Worm (Caenorhabditis elegans): Measurements from ENCODE around the gene slc-17.4.

- TF ChIP-seq nhr-28 (tag; optimal IDR thresholded peaks at IDR 0.05) (no peak), aly-2 (tag; optimal IDR thresholded peaks at IDR 0.05) (no peak), ceh-9 (tag; optimal IDR thresholded peaks at IDR 0.05) (no peak), pha-4 (tag; optimal IDR thresholded peaks at IDR 0.05) (no peak), ceh-82 (tag; optimal IDR thresholded peaks at IDR 0.05) (no peak), ZK546.5 (tag; optimal IDR thresholded peaks at IDR 0.05) (no peak), unc-62 (GFP tag; optimal IDR thresholded peaks at IDR 0.05) (no peak), nhr-23 (tag; optimal IDR thresholded peaks at IDR 0.05) (no peak), ama-1 (optimal IDR thresholded peaks at IDR 0.05) (no peak), nhr-237 (tag; optimal IDR thresholded peaks at IDR 0.05) (no peak), ceh-28 (tag; optimal IDR thresholded peaks at IDR 0.05) (no peak), fos-1 (tag; optimal IDR thresholded peaks at IDR 0.05) (no peak), tbx-2 (tag; optimal IDR thresholded peaks at IDR 0.05) (no peak)
Observed at ce11 chrIV:17287908-17288675, 3.4 kb downstream of the slc-17.4 start, which contains the start of gene zipt-7.1.
